Worm (Caenorhabditis elegans) whole organism, L3 larva: ENCODE measurements around the gene K04E7.1.
A peak's percentile ranks its signal among the peaks of the same experiment; 100 is the strongest.

ENCODE experiments used
- aly-2 ChIP-seq: fragments of 150-350 bp; optimal IDR thresholded peaks from 2 replicates; lab custom pipeline; 2014; ENCODE audit warnings: missing biosample characterization, missing genetic modification characterization
- ama-1 ChIP-seq: fragments of 150-350 bp; optimal IDR thresholded peaks from 2 replicates; lab custom pipeline; 2018
- ceh-16 ChIP-seq: sonication (generic microtip); optimal IDR thresholded peaks from 2 replicates; lab custom pipeline; 2017; ENCODE audit warnings: missing biosample characterization, missing genetic modification characterization
- ceh-82 ChIP-seq: fragments of 150-350 bp; optimal IDR thresholded peaks from 2 replicates; lab custom pipeline; 2014; ENCODE audit warnings: missing biosample characterization, missing genetic modification characterization
- daf-12 ChIP-seq: fragments of 150-350 bp; optimal IDR thresholded peaks from 2 replicates; lab custom pipeline; 2014; ENCODE audit warnings: missing biosample characterization, missing genetic modification reagents, missing genetic modification characterization
- egl-5 ChIP-seq: fragments of 150-350 bp; optimal IDR thresholded peaks from 2 replicates; lab custom pipeline; 2017; ENCODE audit warnings: missing biosample characterization, missing genetic modification reagents, missing genetic modification characterization, inconsistent platforms
- elt-2 ChIP-seq: sonication (generic microtip); optimal IDR thresholded peaks from 2 replicates; lab custom pipeline; 2016; ENCODE audit warnings: missing genetic modification reagents, mild to moderate bottlenecking, missing genetic modification characterization, missing compliant biosample characterization
- elt-3 ChIP-seq, 3 experiments: fragments of 150-350 bp in 1 of 3; sonication (generic microtip) in 2 of 3; optimal IDR thresholded peaks; 2 replicates in 2 of 3; 4 replicates in 1 of 3; lab custom pipeline; 2014 to 2017; ENCODE audit warnings: missing biosample characterization in 3 of 3, missing genetic modification characterization in 3 of 3
- eor-1 ChIP-seq, 2 experiments: fragments of 150-350 bp; optimal IDR thresholded peaks; 2 replicates each; lab custom pipeline; 2014 to 2018; ENCODE audit warnings: missing biosample characterization in 2 of 2, missing genetic modification characterization in 2 of 2
- fkh-10 ChIP-seq: sonication (generic microtip); optimal IDR thresholded peaks from 2 replicates; lab custom pipeline; 2017; ENCODE audit warnings: missing biosample characterization, missing genetic modification reagents, missing genetic modification characterization
- fkh-2 ChIP-seq: fragments of 150-350 bp; optimal IDR thresholded peaks from 2 replicates; lab custom pipeline; 2014; ENCODE audit warnings: missing biosample characterization, missing genetic modification reagents, missing genetic modification characterization
- fos-1 ChIP-seq: fragments of 150-350 bp; optimal IDR thresholded peaks from 2 replicates; lab custom pipeline; 2014; ENCODE audit warnings: missing biosample characterization, missing genetic modification characterization
- jun-1 ChIP-seq: fragments of 150-350 bp; optimal IDR thresholded peaks from 2 replicates; lab custom pipeline; 2014; ENCODE audit warnings: missing biosample characterization, missing genetic modification reagents, missing genetic modification characterization
- lsy-12 ChIP-seq: sonication (generic microtip); optimal IDR thresholded peaks from 2 replicates; lab custom pipeline; 2016; ENCODE audit warnings: mild to moderate bottlenecking, missing genetic modification characterization, missing compliant biosample characterization
- mdl-1 ChIP-seq: fragments of 150-350 bp; optimal IDR thresholded peaks from 2 replicates; lab custom pipeline; 2014; ENCODE audit warnings: missing biosample characterization, missing genetic modification characterization
- nfya-1 ChIP-seq: sonication (generic microtip); optimal IDR thresholded peaks from 2 replicates; lab custom pipeline; 2017; ENCODE audit warnings: missing genetic modification characterization, mild to moderate bottlenecking, missing compliant biosample characterization, antibody characterized with exemption, moderate library complexity; ENCODE audit not compliant: insufficient read depth
- nhr-12 ChIP-seq: fragments of 150-350 bp; optimal IDR thresholded peaks from 2 replicates; lab custom pipeline; 2014; ENCODE audit warnings: missing biosample characterization, missing genetic modification characterization
- nhr-23 ChIP-seq: fragments of 150-350 bp; optimal IDR thresholded peaks from 2 replicates; lab custom pipeline; 2014; ENCODE audit warnings: missing biosample characterization, missing genetic modification reagents, missing genetic modification characterization
- nhr-25 ChIP-seq: sonication (generic microtip); optimal IDR thresholded peaks from 2 replicates; lab custom pipeline; 2017; ENCODE audit warnings: missing biosample characterization, missing genetic modification characterization
- nhr-28 ChIP-seq: fragments of 150-350 bp; optimal IDR thresholded peaks from 2 replicates; lab custom pipeline; 2014; ENCODE audit warnings: missing biosample characterization, missing genetic modification characterization
- nhr-43 ChIP-seq: sonication (generic microtip); optimal IDR thresholded peaks from 2 replicates; lab custom pipeline; 2016; ENCODE audit warnings: mild to moderate bottlenecking, missing genetic modification characterization, missing compliant biosample characterization; ENCODE audit not compliant: poor library complexity, severe bottlenecking
- nhr-67 ChIP-seq: fragments of 150-350 bp; optimal IDR thresholded peaks from 2 replicates; lab custom pipeline; 2014; ENCODE audit warnings: missing biosample characterization, missing genetic modification characterization
- nhr-76 ChIP-seq: fragments of 150-350 bp; sonication (generic microtip); optimal IDR thresholded peaks from 5 replicates; lab custom pipeline; 2014; ENCODE audit warnings: missing biosample characterization, missing genetic modification characterization
- nhr-77 ChIP-seq: fragments of 150-350 bp; optimal IDR thresholded peaks from 2 replicates; lab custom pipeline; 2014; ENCODE audit warnings: missing biosample characterization, missing genetic modification characterization
- pha-4 ChIP-seq: fragments of 150-350 bp; optimal IDR thresholded peaks from 2 replicates; lab custom pipeline; 2014; ENCODE audit warnings: missing biosample characterization, missing genetic modification reagents, missing genetic modification characterization
- pqm-1 ChIP-seq: fragments of 150-350 bp; optimal IDR thresholded peaks from 2 replicates; lab custom pipeline; 2017; ENCODE audit warnings: missing biosample characterization, missing genetic modification characterization, inconsistent platforms
- skn-1 ChIP-seq: fragments of 150-350 bp; optimal IDR thresholded peaks from 2 replicates; lab custom pipeline; 2014; ENCODE audit warnings: missing biosample characterization, missing genetic modification characterization
- snpc-4 ChIP-seq: fragments of 150-350 bp; optimal IDR thresholded peaks from 2 replicates; lab custom pipeline; 2014; ENCODE audit warnings: missing biosample characterization, missing genetic modification characterization
- unc-39 ChIP-seq: sonication (generic microtip); optimal IDR thresholded peaks from 4 replicates; lab custom pipeline; 2017; ENCODE audit warnings: missing biosample characterization, missing genetic modification characterization
- unc-62 ChIP-seq: fragments of 150-350 bp; sonication (generic microtip); optimal IDR thresholded peaks from 4 replicates; lab custom pipeline; 2014; ENCODE audit warnings: missing biosample characterization, missing genetic modification reagents, missing genetic modification characterization
- zag-1 ChIP-seq: fragments of 150-350 bp; optimal IDR thresholded peaks from 2 replicates; lab custom pipeline; 2014; ENCODE audit warnings: missing biosample characterization, missing genetic modification characterization
- ztf-11 ChIP-seq: fragments of 150-350 bp; optimal IDR thresholded peaks from 2 replicates; lab custom pipeline; 2014; ENCODE audit warnings: missing biosample characterization, missing genetic modification characterization

The K04E7.1 gene

DNA sequence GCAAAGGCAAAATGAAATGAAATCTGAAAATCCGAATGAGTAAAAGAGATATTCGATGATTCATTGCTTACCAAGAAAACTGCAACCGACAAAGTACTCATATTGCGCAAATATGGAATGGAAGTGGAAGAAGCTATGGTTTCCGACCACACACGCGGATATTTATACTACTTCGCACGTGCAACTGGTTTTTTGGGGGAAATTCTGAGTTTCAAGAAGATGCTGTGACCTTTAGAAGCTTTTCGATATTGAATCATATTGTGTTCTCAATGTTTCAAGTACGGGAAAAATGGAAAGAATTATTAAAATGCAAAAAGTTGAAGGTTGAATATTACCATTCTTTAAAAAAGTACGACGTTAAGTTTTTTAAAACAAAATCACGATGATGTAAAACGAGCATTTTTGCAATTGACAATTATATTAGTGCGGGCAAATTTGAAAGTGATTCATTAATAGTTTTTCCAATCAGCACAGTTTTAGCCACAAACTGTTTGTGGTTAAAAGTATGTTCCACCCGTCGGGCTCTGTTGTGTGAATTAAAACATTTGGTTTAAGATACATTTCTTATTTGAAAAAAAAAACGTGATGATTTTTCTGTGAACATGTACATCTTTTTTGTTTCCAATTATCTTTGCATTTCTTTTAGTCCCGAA, 10.9 kb upstream of the K04E7.1 start, which contains the start of the genes grl-6 and K10C2.6:
Gene grl-6, minus strand, starts transcription at position 101 of the 653 bp plus-strand sequence.
Gene K10C2.6, plus strand, starts transcription at position 603 of the 653 bp plus-strand sequence.
- TF ChIP-seq ceh-16 (tag; lab: Kevin White, UChicago) (no peak), nfya-1 (tag; lab: Kevin White, UChicago) (no peak), nhr-43 (no peak), fkh-2 (tag; lab: Kevin White, UChicago) (no peak), eor-1 (tag; optimal IDR thresholded peaks at IDR 0.05; lab: Kevin White, UChicago) (no peak), egl-5 (tag; lab: Kevin White, UChicago) (no peak), aly-2 (tag; lab: Kevin White, UChicago) (no peak), lsy-12 (tag; lab: Kevin White, UChicago) (no peak), nhr-67 (no peak), nhr-12 (tag; lab: Kevin White, UChicago) (no peak), nhr-25 (tag; lab: Kevin White, UChicago) (no peak), nhr-23 (no peak), nhr-28 (tag; lab: Kevin White, UChicago) (no peak), zag-1 (tag; lab: Kevin White, UChicago) (no peak), fos-1 (tag; lab: Kevin White, UChicago) (no peak), pqm-1 (tag; lab: Kevin White, UChicago) (no peak), ztf-11 (tag; lab: Kevin White, UChicago) (no peak)

DNA sequence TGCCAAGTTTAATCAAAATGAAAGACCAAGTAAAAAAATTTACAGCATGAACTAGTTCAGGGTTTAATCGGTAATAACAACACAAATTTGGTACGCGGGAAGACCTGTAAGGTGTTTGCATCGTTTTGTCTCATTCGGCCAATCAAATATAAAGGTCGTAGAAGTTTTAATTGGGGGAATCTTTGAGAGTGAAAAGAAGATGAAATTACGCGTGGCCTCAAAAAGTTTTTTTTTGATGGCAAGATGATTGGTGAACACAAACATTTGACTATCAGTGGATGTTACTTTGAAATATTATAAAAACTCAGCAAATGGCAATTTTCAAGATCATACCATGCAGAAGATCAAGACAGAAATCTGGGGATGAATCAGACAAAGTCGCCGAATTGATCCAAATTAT, 6.7 kb upstream of the K04E7.1 start, which contains the start of gene nas-33:
Gene nas-33, minus strand, starts transcription at position 101 of the 400 bp plus-strand sequence.
- TF ChIP-seq lsy-12 (tag; lab: Kevin White, UChicago) (no peak), egl-5 (tag; lab: Kevin White, UChicago) (no peak), jun-1 (tag; lab: Kevin White, UChicago) (no peak), ama-1 (lab: Kevin White, UChicago) (no peak), nhr-76 (tag; lab: Kevin White, UChicago) (no peak), mdl-1 (tag; lab: Kevin White, UChicago) (no peak), nhr-43 (no peak), snpc-4 (tag; lab: Kevin White, UChicago) (no peak), skn-1 (no peak), nhr-77 (tag; lab: Kevin White, UChicago) (no peak), ceh-16 (tag; lab: Kevin White, UChicago) (no peak), daf-12 (tag; lab: Kevin White, UChicago) (no peak), unc-39 (tag; lab: Kevin White, UChicago) (no peak), eor-1 (tag; optimal IDR thresholded peaks at IDR 0.05; lab: Kevin White, UChicago) (no peak), fkh-10 (no peak), pqm-1 (tag; lab: Kevin White, UChicago) (no peak), elt-3 (tag; optimal IDR thresholded peaks at IDR 0.05; lab: Kevin White, UChicago) (no peak), nhr-12 (tag; lab: Kevin White, UChicago) (no peak), ceh-82 (no peak)

DNA sequence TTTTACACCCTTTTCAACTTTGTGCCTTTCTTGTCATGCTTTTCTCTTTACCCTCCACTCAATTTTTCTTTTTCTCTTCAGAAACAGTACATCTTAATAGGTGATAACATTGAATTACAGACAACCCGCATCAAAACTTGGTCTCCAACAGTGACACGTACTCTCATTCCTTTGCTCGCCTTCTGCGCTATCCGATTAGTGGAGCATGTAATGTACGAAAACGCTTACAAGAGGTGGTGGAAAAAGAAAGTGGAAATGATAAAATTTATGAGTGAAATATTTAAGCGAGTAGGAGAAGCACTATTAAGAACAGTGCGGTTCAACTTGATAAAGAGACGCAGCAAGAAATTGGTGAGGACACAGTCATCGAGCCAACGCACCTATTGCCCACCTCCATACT, 5.3 kb upstream of the K04E7.1 start, which contains the start of gene pept-1:
Gene pept-1, plus strand, starts transcription at position 306 of the 400 bp plus-strand sequence.
- TF ChIP-seq elt-2 (peak; percentile 98), elt-3 (tag; optimal IDR thresholded peaks at IDR 0.05; lab: Kevin White, UChicago) (no peak), skn-1 (peak; percentile 32), pha-4 (tag; lab: Kevin White, UChicago) (peak; percentile 16), pqm-1 (tag; lab: Kevin White, UChicago) (peak; percentile 94), nhr-23 (no peak)

DNA sequence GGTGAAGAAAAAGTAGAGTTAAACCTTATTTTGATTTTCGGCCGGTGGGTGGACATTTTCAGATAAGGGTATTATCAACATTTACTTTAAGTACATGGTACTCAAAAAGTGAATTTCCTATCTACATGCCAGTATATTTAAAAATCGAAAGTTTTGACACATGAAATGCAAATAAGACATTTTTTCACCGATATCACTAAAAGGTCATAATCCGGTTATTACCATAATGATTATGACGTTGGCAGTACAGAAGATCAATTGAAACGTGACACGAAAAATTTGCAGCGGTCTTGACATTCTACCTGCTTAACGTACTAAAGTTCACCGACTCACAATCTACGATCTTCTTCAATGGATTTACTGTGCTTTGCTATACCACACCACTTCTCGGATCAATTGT, 3.8 kb upstream of the K04E7.1 start:
- TF ChIP-seq pha-4 (tag; lab: Kevin White, UChicago) (peak; percentile 15), elt-2 (peak; percentile 73), ceh-16 (tag; lab: Kevin White, UChicago) (no peak)

DNA sequence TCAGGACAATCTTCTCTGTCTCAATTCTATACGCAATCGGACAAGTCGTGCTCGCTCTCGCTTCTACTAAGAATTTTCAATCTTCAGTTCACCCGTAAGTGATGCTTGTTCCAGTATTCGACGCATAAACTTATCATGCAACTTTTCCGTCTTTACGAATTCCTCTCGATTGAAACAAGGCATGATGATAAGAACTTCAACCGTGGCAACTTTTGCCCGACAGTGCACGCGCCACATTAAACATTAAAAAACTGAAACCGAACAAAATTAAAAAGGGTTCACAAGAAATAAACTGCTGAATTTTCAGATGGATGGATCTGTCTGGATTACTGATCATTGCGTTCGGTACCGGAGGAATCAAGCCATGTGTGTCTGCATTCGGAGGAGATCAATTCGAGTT, 3.4 kb upstream of the K04E7.1 start:
- TF ChIP-seq elt-2: no peak
- TF ChIP-seq ceh-16 (tag; lab: Kevin White, UChicago): no peak
- TF ChIP-seq fkh-2 (tag; lab: Kevin White, UChicago): no peak
- TF ChIP-seq unc-62 (GFP tag; lab: Kevin White, UChicago): no peak
- no peak for TF ChIP-seq eor-1 (tag; optimal IDR thresholded peaks at IDR 0.05; lab: Kevin White, UChicago)
- TF ChIP-seq skn-1: no peak
